Fruit fly (Drosophila melanogaster) whole organism: ENCODE measurements around the gene CG42269.

Experiments
- CG8478 ChIP-seq: fragments of >200 bp; optimal IDR thresholded peaks from 2 replicates; lab custom pipeline; 2018; ENCODE audit warnings: inconsistent platforms
- Dll ChIP-seq: fragments of >200 bp; optimal IDR thresholded peaks from 2 replicates; lab custom pipeline; 2017
- EcR ChIP-seq, 2 experiments: fragments of >200 bp; optimal IDR thresholded peaks; 2 replicates each; lab custom pipeline; 2017; ENCODE audit warnings: missing biosample characterization in 2 of 2, missing genetic modification characterization in 2 of 2, missing genetic modification reagents in 2 of 2
- pan ChIP-seq: fragments of >200 bp; optimal IDR thresholded peaks from 2 replicates; lab custom pipeline; 2017
- psq ChIP-seq: fragments of >200 bp; optimal IDR thresholded peaks from 2 replicates; lab custom pipeline; 2017
- usp ChIP-seq: fragments of >200 bp; optimal IDR thresholded peaks from 2 replicates; lab custom pipeline; 2017; ENCODE audit warnings: missing biosample characterization, missing genetic modification characterization, mixed read lengths

DNA sequence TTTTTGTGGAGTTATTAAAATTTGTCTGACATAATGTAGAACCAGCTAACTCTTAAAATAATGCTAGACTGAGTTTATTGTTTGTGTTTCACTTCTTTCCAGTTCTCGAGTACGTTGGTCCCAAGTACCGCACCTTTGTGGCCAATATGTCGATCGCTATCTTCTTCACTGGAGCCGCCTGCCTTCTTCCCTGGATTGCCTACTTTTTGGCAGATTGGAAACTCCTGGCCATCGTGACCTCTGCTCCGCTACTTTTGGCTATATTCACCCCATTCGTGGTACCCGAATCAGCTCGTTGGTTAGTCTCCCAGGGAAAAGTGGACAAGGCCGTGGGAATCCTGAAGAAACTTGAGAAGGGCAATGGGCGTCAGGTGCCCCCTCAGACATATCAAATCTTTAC lies 4.0 kb downstream of the CG42269 start:
- TF ChIP-seq EcR (GFP tag; optimal IDR thresholded peaks at IDR 0.05; lab: Kevin White, UChicago), result no peak
- TF ChIP-seq Dll, result no peak
- TF ChIP-seq CG8478 (lab: Kevin White, UChicago), result no peak
- no peak for TF ChIP-seq usp (GFP tag; lab: Kevin White, UChicago)
- TF ChIP-seq psq (lab: Kevin White, UChicago), result no peak
- TF ChIP-seq pan (lab: Kevin White, UChicago), result no peak
